Fruit fly (Drosophila melanogaster): Measurements from ENCODE around the gene CG15390.

DNA sequence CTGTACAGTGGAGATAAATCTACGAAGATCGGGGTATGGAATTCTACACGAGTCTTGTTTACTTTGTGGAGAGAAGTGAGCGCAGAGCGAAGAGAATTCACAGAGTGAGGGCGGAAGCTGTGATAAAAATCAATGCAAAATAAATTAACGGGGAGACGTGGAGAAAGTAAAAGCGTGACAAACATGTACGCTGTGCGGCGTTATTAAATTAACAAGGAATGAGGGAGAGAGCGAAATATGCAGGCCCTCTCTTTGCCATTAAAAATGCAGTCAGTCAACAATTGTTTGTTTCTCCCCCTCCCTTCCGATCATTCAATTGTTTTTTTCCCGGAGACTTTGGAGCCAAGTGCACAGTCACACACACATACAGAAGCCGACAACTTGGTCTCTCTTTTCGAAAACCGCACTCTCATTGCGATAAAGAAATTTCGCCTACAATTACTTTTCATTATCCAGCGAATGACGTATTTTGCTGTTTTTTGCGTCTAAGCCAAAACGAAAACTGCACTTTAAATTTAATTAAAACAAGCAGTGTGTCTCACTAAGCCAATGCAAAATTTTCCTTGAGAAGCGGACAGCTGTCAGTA is 11.6 kb upstream of the CG15390 start:
- TF ChIP-seq CG8478 (optimal IDR thresholded peaks at IDR 0.05) = no peak
- no peak for TF ChIP-seq CTCF (optimal IDR thresholded peaks at IDR 0.05)
